Fruit fly (Drosophila melanogaster) whole organism, embryonic: ENCODE results near the gene Tgt.
A peak's percentile ranks its signal among the peaks of the same experiment; 100 is the strongest.

ENCODE experiments used
- Antp ChIP-seq: fragments of 200-800 bp; sonication (Bioruptor generic); optimal IDR thresholded peaks from 3 replicates; lab custom pipeline; 2016; ENCODE audit warnings: missing biosample characterization, missing genetic modification characterization
- Atf6 ChIP-seq: fragments of 200-800 bp; sonication (Bioruptor generic); IDR thresholded peaks from 2 replicates; pipeline ENCODE4 v1.3.6; 2022; ENCODE audit warnings: missing biosample characterization, missing genetic modification characterization
- BtbVII ChIP-seq: fragments of 200-800 bp; sonication (Bioruptor generic); optimal IDR thresholded peaks from 3 replicates; lab custom pipeline; 2017; ENCODE audit warnings: missing biosample characterization, mild to moderate bottlenecking, missing genetic modification characterization
- CG11560 ChIP-seq: fragments of 200-800 bp; sonication (Bioruptor generic); IDR thresholded peaks from 3 replicates; pipeline ENCODE4 v1.3.6; 2022; ENCODE audit warnings: missing biosample characterization, missing genetic modification characterization
- CG11696 ChIP-seq: fragments of 200-800 bp; sonication (Bioruptor generic); IDR thresholded peaks from 2 replicates; pipeline ENCODE4 v1.3.6; 2022; ENCODE audit warnings: missing biosample characterization, missing genetic modification characterization
- CG13296 ChIP-seq: fragments of 200-800 bp; sonication (Bioruptor generic); optimal IDR thresholded peaks from 3 replicates; lab custom pipeline; 2018; ENCODE audit warnings: missing biosample characterization, mild to moderate bottlenecking, missing genetic modification characterization
- CG1529 ChIP-seq: fragments of 200-800 bp; sonication (Bioruptor generic); optimal IDR thresholded peaks from 3 replicates; lab custom pipeline; 2018; ENCODE audit warnings: missing biosample characterization, missing genetic modification characterization
- CG1602 ChIP-seq: fragments of 200-800 bp; sonication (Bioruptor generic); optimal IDR thresholded peaks from 3 replicates; lab custom pipeline; 2016; ENCODE audit warnings: missing biosample characterization, missing genetic modification characterization
- CG16863 ChIP-seq: fragments of 200-800 bp; sonication (Bioruptor generic); optimal IDR thresholded peaks from 3 replicates; lab custom pipeline; 2016; ENCODE audit warnings: missing biosample characterization, missing genetic modification characterization
- CG17361 ChIP-seq: fragments of 200-800 bp; sonication (Bioruptor generic); IDR thresholded peaks from 3 replicates; pipeline ENCODE4 v1.3.6; 2022; ENCODE audit warnings: missing biosample characterization, missing genetic modification characterization
- CG18619 ChIP-seq: fragments of 200-800 bp; sonication (Bioruptor generic); optimal IDR thresholded peaks from 3 replicates; lab custom pipeline; 2017; ENCODE audit warnings: missing biosample characterization, mild to moderate bottlenecking, missing genetic modification characterization
- CG2120 ChIP-seq: fragments of 200-800 bp; sonication (Bioruptor generic); optimal IDR thresholded peaks from 3 replicates; lab custom pipeline; 2016; ENCODE audit warnings: missing biosample characterization, missing genetic modification characterization
- CG43689 ChIP-seq: fragments of 200-800 bp; sonication (Bioruptor generic); IDR thresholded peaks from 2 replicates; pipeline ENCODE4 v1.3.6; 2022; ENCODE audit warnings: missing biosample characterization, missing genetic modification characterization
- CG4404 ChIP-seq: fragments of 200-800 bp; sonication (Bioruptor generic); IDR thresholded peaks from 2 replicates; pipeline ENCODE4 v1.3.6; 2022; ENCODE audit warnings: missing biosample characterization, missing genetic modification characterization
- CG4820 ChIP-seq: fragments of 200-800 bp; sonication (Bioruptor generic); optimal IDR thresholded peaks from 3 replicates; lab custom pipeline; 2016; ENCODE audit warnings: missing biosample characterization, missing genetic modification characterization
- CG7372 ChIP-seq: fragments of 200-800 bp; sonication (Bioruptor generic); IDR thresholded peaks from 2 replicates; pipeline ENCODE4 v1.3.6; 2022; ENCODE audit warnings: missing biosample characterization, missing genetic modification characterization
- CG7786 ChIP-seq: fragments of 200-800 bp; sonication (Bioruptor generic); optimal IDR thresholded peaks from 2 replicates; lab custom pipeline; 2016; ENCODE audit warnings: missing biosample characterization, missing genetic modification characterization
- CG7987 ChIP-seq: fragments of 200-800 bp; sonication (Bioruptor generic); optimal IDR thresholded peaks from 2 replicates; lab custom pipeline; 2018; ENCODE audit warnings: missing biosample characterization, mild to moderate bottlenecking, missing genetic modification characterization, moderate library complexity
- CG8944 ChIP-seq: fragments of 200-800 bp; sonication (Bioruptor generic); optimal IDR thresholded peaks from 3 replicates; lab custom pipeline; 2016; ENCODE audit warnings: missing biosample characterization, missing genetic modification characterization
- CG9215 ChIP-seq: fragments of 200-800 bp; sonication (Bioruptor generic); IDR thresholded peaks from 2 replicates; pipeline ENCODE4 v1.3.6; 2022; ENCODE audit warnings: missing biosample characterization, missing genetic modification characterization
- D19A ChIP-seq: fragments of 200-800 bp; optimal IDR thresholded peaks from 3 replicates; lab custom pipeline; 2019; ENCODE audit warnings: missing biosample characterization, mild to moderate bottlenecking, missing genetic modification characterization, moderate library complexity
- Dip2 ChIP-seq: fragments of 200-800 bp; sonication (Bioruptor generic); IDR thresholded peaks from 2 replicates; pipeline ENCODE4 v1.3.6; 2022; ENCODE audit warnings: missing biosample characterization, missing genetic modification characterization
- Dip3 ChIP-seq: fragments of 200-800 bp; sonication (Bioruptor generic); optimal IDR thresholded peaks from 3 replicates; lab custom pipeline; 2016; ENCODE audit warnings: missing biosample characterization, missing genetic modification characterization
- Fer2 ChIP-seq: fragments of 200-800 bp; sonication (Bioruptor generic); optimal IDR thresholded peaks from 2 replicates; lab custom pipeline; 2018; ENCODE audit warnings: missing biosample characterization, mild to moderate bottlenecking, missing genetic modification characterization, moderate library complexity
- Gug ChIP-seq: fragments of 200-800 bp; sonication (Bioruptor generic); IDR thresholded peaks from 4 replicates; pipeline ENCODE4 v1.3.6; 2022; ENCODE audit warnings: missing biosample characterization, missing genetic modification characterization
- NFAT ChIP-seq: fragments of 200-800 bp; sonication (Bioruptor generic); IDR thresholded peaks from 2 replicates; pipeline ENCODE4 v1.3.6; 2022; ENCODE audit warnings: missing biosample characterization, missing genetic modification characterization
- NK7.1 ChIP-seq: fragments of 200-800 bp; sonication (Bioruptor generic); optimal IDR thresholded peaks from 3 replicates; lab custom pipeline; 2016; ENCODE audit warnings: missing biosample characterization, missing genetic modification characterization
- Neu2 ChIP-seq: fragments of 200-800 bp; sonication (Bioruptor generic); optimal IDR thresholded peaks from 3 replicates; lab custom pipeline; 2016; ENCODE audit warnings: missing biosample characterization, missing genetic modification characterization, borderline replicate concordance
- Side ChIP-seq: fragments of 200-800 bp; sonication (Bioruptor generic); optimal IDR thresholded peaks from 2 replicates; lab custom pipeline; 2016; ENCODE audit warnings: missing biosample characterization, missing genetic modification characterization
- Spps ChIP-seq: fragments of 200-800 bp; sonication (Bioruptor generic); optimal IDR thresholded peaks from 2 replicates; lab custom pipeline; 2018; ENCODE audit warnings: missing biosample characterization, mild to moderate bottlenecking, missing genetic modification characterization
- Taf1 ChIP-seq: fragments of 200-800 bp; sonication (Bioruptor generic); IDR thresholded peaks from 2 replicates; pipeline ENCODE4 v1.3.6; 2022; ENCODE audit warnings: missing biosample characterization, missing genetic modification characterization
- Xrp1 ChIP-seq: fragments of 200-800 bp; sonication (Bioruptor generic); IDR thresholded peaks from 2 replicates; pipeline ENCODE4 v1.3.6; 2022; ENCODE audit warnings: missing biosample characterization, missing genetic modification characterization
- ab ChIP-seq: fragments of 200-800 bp; sonication (Bioruptor generic); optimal IDR thresholded peaks from 2 replicates; lab custom pipeline; 2016; ENCODE audit warnings: missing biosample characterization, missing genetic modification characterization
- br ChIP-seq: fragments of >200 bp; optimal IDR thresholded peaks from 2 replicates; lab custom pipeline; 2017
- btn ChIP-seq: fragments of 200-800 bp; sonication (Bioruptor generic); optimal IDR thresholded peaks from 2 replicates; lab custom pipeline; 2016; ENCODE audit warnings: missing biosample characterization, missing genetic modification characterization
- chn ChIP-seq: fragments of 200-800 bp; sonication (Bioruptor generic); optimal IDR thresholded peaks from 2 replicates; lab custom pipeline; 2016; ENCODE audit warnings: missing biosample characterization, missing genetic modification characterization
- en ChIP-seq: fragments of 200-800 bp; sonication (Bioruptor generic); optimal IDR thresholded peaks from 2 replicates; lab custom pipeline; 2016; ENCODE audit warnings: missing biosample characterization, missing genetic modification characterization
- exex ChIP-seq: fragments of 200-800 bp; sonication (Bioruptor generic); optimal IDR thresholded peaks from 4 replicates; lab custom pipeline; 2018; ENCODE audit warnings: missing biosample characterization, mild to moderate bottlenecking, missing genetic modification characterization, moderate library complexity
- jumu ChIP-seq: fragments of 200-800 bp; sonication (Bioruptor generic); optimal IDR thresholded peaks from 3 replicates; lab custom pipeline; 2016; ENCODE audit warnings: missing biosample characterization, missing genetic modification characterization
- kay ChIP-seq: fragments of 200-800 bp; sonication (Bioruptor generic); optimal IDR thresholded peaks from 2 replicates; lab custom pipeline; 2016; ENCODE audit warnings: missing biosample characterization, missing genetic modification characterization
- lbe ChIP-seq: fragments of 200-800 bp; sonication (Bioruptor generic); optimal IDR thresholded peaks from 2 replicates; lab custom pipeline; 2016; ENCODE audit warnings: missing biosample characterization, mild to moderate bottlenecking, missing genetic modification characterization
- mam ChIP-seq: fragments of 200-800 bp; sonication (Bioruptor generic); optimal IDR thresholded peaks from 3 replicates; lab custom pipeline; 2016; ENCODE audit warnings: missing biosample characterization, missing genetic modification characterization
- psq ChIP-seq: fragments of 200-800 bp; sonication (Bioruptor generic); optimal IDR thresholded peaks from 2 replicates; lab custom pipeline; 2017; ENCODE audit warnings: missing biosample characterization, missing genetic modification characterization
- row ChIP-seq: fragments of 200-800 bp; sonication (Bioruptor generic); IDR thresholded peaks from 3 replicates; pipeline ENCODE4 v1.3.6; 2022; ENCODE audit warnings: missing biosample characterization, missing genetic modification characterization
- sc ChIP-seq, 3 experiments: fragments of >200 bp in 2 of 3; fragments of 200-800 bp in 1 of 3; sonication (Bioruptor generic) in 1 of 3; optimal IDR thresholded peaks; 2 replicates in 2 of 3; 3 replicates in 1 of 3; lab custom pipeline; 2017; ENCODE audit warnings: mild to moderate bottlenecking in 1 of 3, missing biosample characterization in 1 of 3, missing genetic modification characterization in 1 of 3, missing genetic modification reagents in 1 of 3
- slou ChIP-seq: fragments of 200-800 bp; sonication (Bioruptor generic); optimal IDR thresholded peaks from 3 replicates; lab custom pipeline; 2016; ENCODE audit warnings: missing biosample characterization, missing genetic modification characterization
- so ChIP-seq: fragments of 200-800 bp; sonication (Bioruptor generic); IDR thresholded peaks from 3 replicates; pipeline ENCODE4 v1.3.6; 2022; ENCODE audit warnings: missing biosample characterization, missing genetic modification characterization
- toy ChIP-seq: fragments of 200-800 bp; sonication (Bioruptor generic); IDR thresholded peaks from 2 replicates; pipeline ENCODE4 v1.3.6; 2022; ENCODE audit warnings: missing biosample characterization, missing genetic modification characterization
- usp ChIP-seq: fragments of >200 bp; optimal IDR thresholded peaks from 2 replicates; lab custom pipeline; 2017; ENCODE audit warnings: missing biosample characterization, missing genetic modification characterization
- vvl ChIP-seq: fragments of 200-800 bp; sonication (Bioruptor generic); IDR thresholded peaks from 2 replicates; pipeline ENCODE4 v1.3.6; 2022; ENCODE audit warnings: missing biosample characterization, missing genetic modification characterization
- zfh2 ChIP-seq: fragments of 200-800 bp; sonication (Bioruptor generic); optimal IDR thresholded peaks from 2 replicates; lab custom pipeline; 2016; ENCODE audit warnings: missing biosample characterization, missing genetic modification characterization

Gene Tgt

dm6 chr2L:1169867-1170415 is 13.9 kb upstream of the Tgt start, which contains the start of the genes CG31922 and Plap (continued):
- TF ChIP-seq usp (GFP tag; lab: Kevin White, UChicago) (no peak), CG9215 (peak; percentile 78), slou (GFP tag; lab: Kevin White, UChicago) (peak; percentile 68), mam (GFP tag; lab: Kevin White, UChicago) (peak; percentile 76), CG1602 (GFP tag; lab: Kevin White, UChicago) (peak; percentile 62), Spps (tag; lab: Kevin White, UChicago) (peak; percentile 26), zfh2 (peak; percentile 84), ab (GFP tag; lab: Kevin White, UChicago) (peak; percentile 37), CG43689 (no peak), CG17361 (GFP tag; lab: Robert Waterston, UW) (peak; percentile 77), row (GFP tag; lab: Robert Waterston, UW) (peak; percentile 96), Antp (GFP tag; lab: Kevin White, UChicago) (peak; percentile 57), sc (optimal IDR thresholded peaks at IDR 0.05; lab: Kevin White, UChicago) (no peak), sc (GFP tag; optimal IDR thresholded peaks at IDR 0.05; lab: Kevin White, UChicago) (no peak), jumu (GFP tag; lab: Kevin White, UChicago) (peak; percentile 39), CG18619 (GFP tag; lab: Kevin White, UChicago) (peak; percentile 66), BtbVII (no peak), CG2120 (peak; percentile 87), CG7786 (GFP tag; lab: Kevin White, UChicago) (peak; percentile 67), Neu2 (GFP tag; lab: Kevin White, UChicago) (no peak), CG11696 (GFP tag; lab: Robert Waterston, UW) (no peak), Fer2 (peak; percentile 66), CG4404 (GFP tag; lab: Robert Waterston, UW) (peak; percentile 67), CG8944 (GFP tag; lab: Kevin White, UChicago) (peak; percentile 42), Gug (GFP tag; lab: Robert Waterston, UW) (peak; percentile 64; the same call in 2 of the 4 replicates), Dip3 (GFP tag; lab: Kevin White, UChicago) (peak; percentile 78)

dm6 chr2L:1172704-1173107 is 11.2 kb upstream of the Tgt start, which contains the start of the genes Charon and CG4887:
Charon (minus strand) TSS chr2L:1172805.
CG4887 (plus strand) TSS chr2L:1173009.
- TF ChIP-seq vvl (GFP tag; lab: Robert Waterston, UW) = peak; percentile 86
- no peak for TF ChIP-seq btn (GFP tag; lab: Kevin White, UChicago)
- TF ChIP-seq CG1529 (GFP tag; lab: Kevin White, UChicago) = no peak
- TF ChIP-seq CG4820 (GFP tag; lab: Kevin White, UChicago) = peak; percentile 77
- TF ChIP-seq CG7987 (GFP tag; lab: Kevin White, UChicago) = peak; percentile 35
- peak; percentile 80 for TF ChIP-seq NFAT
- peak; percentile 49 for TF ChIP-seq Neu2 (GFP tag; lab: Kevin White, UChicago)
- no peak for TF ChIP-seq Dip2 (GFP tag; lab: Robert Waterston, UW)
- peak; percentile 78 for TF ChIP-seq CG13296 (GFP tag; lab: Kevin White, UChicago)
- TF ChIP-seq NK7.1 (GFP tag; lab: Kevin White, UChicago) = peak; percentile 45
- TF ChIP-seq CG7372 (GFP tag; lab: Robert Waterston, UW) = peak; percentile 83; the same call in 1 of the 2 replicates
- peak; percentile 85 for TF ChIP-seq Side
- peak; percentile 38 for TF ChIP-seq en (GFP tag; lab: Kevin White, UChicago)
- TF ChIP-seq usp (GFP tag; lab: Kevin White, UChicago) = no peak
- TF ChIP-seq Atf6 (GFP tag; lab: Robert Waterston, UW) = peak; percentile 75
- TF ChIP-seq CG11560 (tag; lab: Robert Waterston, UW) = peak; percentile 74; the same call in 2 of the 3 replicates
- TF ChIP-seq lbe = no peak
- peak; percentile 85 for TF ChIP-seq chn
- peak; percentile 11; the same call in 1 of the 3 replicates for TF ChIP-seq so (GFP tag; lab: Robert Waterston, UW)
- peak; percentile 85 for TF ChIP-seq CG8944 (GFP tag; lab: Kevin White, UChicago)
- peak; percentile 84 for TF ChIP-seq slou (GFP tag; lab: Kevin White, UChicago)
- peak; percentile 65; the same call in 1 of the 2 replicates for TF ChIP-seq Taf1
- peak; percentile 86 for TF ChIP-seq Xrp1 (GFP tag; lab: Robert Waterston, UW)
- no peak for TF ChIP-seq exex (tag; lab: Kevin White, UChicago)
- TF ChIP-seq psq = peak; percentile 23
- TF ChIP-seq br (lab: Kevin White, UChicago) = no peak
- peak; percentile 70 for TF ChIP-seq kay
- no peak for TF ChIP-seq D19A
- peak; percentile 21; the same call in 1 of the 2 replicates for TF ChIP-seq toy (GFP tag; lab: Robert Waterston, UW)
- peak; percentile 84 for TF ChIP-seq CG16863 (GFP tag; lab: Kevin White, UChicago)
